Fruit fly (Drosophila melanogaster): ENCODE results near the gene nudC.

DNA sequence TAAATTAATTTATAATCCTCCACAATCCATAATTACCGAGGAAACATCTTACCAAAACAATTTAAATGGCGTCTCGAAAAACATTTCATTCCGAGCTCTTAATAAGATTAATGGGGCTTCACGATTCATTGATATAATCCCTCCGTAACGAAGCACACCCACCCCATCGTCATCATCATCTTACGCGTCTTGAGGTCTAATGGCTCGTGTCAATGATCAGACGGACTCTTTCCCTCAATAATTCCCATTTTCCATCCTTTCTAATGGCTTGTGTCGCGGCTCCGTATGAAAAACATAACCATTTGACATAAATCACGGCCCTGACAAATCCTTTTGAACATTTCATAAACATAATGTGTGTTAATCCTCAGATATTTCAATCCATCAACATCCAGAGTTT lies 37.9 kb upstream of the nudC start:
- TF ChIP-seq Lpt (GFP tag; optimal IDR thresholded peaks at IDR 0.05) (no peak), acj6 (GFP tag; optimal IDR thresholded peaks at IDR 0.05) (no peak), cyc (GFP tag; optimal IDR thresholded peaks at IDR 0.05) (no peak), CG3032 (tag; optimal IDR thresholded peaks at IDR 0.05) (no peak), CG10631 (GFP tag; optimal IDR thresholded peaks at IDR 0.05) (no peak), CG3919 (GFP tag; optimal IDR thresholded peaks at IDR 0.05) (no peak), CG10669 (GFP tag; optimal IDR thresholded peaks at IDR 0.05) (no peak), CG8632 (GFP tag; optimal IDR thresholded peaks at IDR 0.05) (no peak), fkh (GFP tag; optimal IDR thresholded peaks at IDR 0.05) (no peak), Sox102F (GFP tag; optimal IDR thresholded peaks at IDR 0.05) (no peak)

Measured in whole organism, prepupa.